Worm (Caenorhabditis elegans) whole organism, young adult: ENCODE measurements around the gene plc-2.

ENCODE experiments used
- B0035.1 ChIP-seq: sonication (generic microtip); optimal IDR thresholded peaks from 2 replicates; lab custom pipeline; 2016; ENCODE audit warnings: missing genetic modification characterization, mild to moderate bottlenecking, missing compliant biosample characterization, missing genotype, missing genetic modification reagents
- B0261.1 ChIP-seq: sonication (generic microtip); optimal IDR thresholded peaks from 2 replicates; lab custom pipeline; 2016; ENCODE audit warnings: mild to moderate bottlenecking, missing genetic modification characterization, moderate library complexity, missing compliant biosample characterization
- B0336.3 ChIP-seq: fragments of 200-800 bp; sonication (Bioruptor generic); IDR thresholded peaks from 2 replicates; pipeline ENCODE4 v1.3.6; 2022; ENCODE audit warnings: missing genetic modification characterization, missing compliant biosample characterization
- C06A6.2 ChIP-seq: fragments of 200-800 bp; sonication (Bioruptor generic); conservative IDR thresholded peaks from 2 replicates; pipeline ENCODE4 v1.3.6; 2022; ENCODE audit warnings: missing genetic modification characterization, missing compliant biosample characterization
- D2030.7 ChIP-seq: fragments of 200-800 bp; sonication (Bioruptor generic); IDR thresholded peaks from 2 replicates; pipeline ENCODE4 v1.3.6; 2022; ENCODE audit warnings: missing genetic modification reagents, missing genetic modification characterization, missing compliant biosample characterization
- F33H1.4 ChIP-seq: fragments of 200-800 bp; sonication (Bioruptor generic); IDR thresholded peaks from 2 replicates; pipeline ENCODE4 v1.3.6; 2022; ENCODE audit warnings: missing genetic modification reagents, missing genetic modification characterization, missing compliant biosample characterization
- F37B4.10 ChIP-seq: fragments of 200-800 bp; sonication (Bioruptor generic); IDR thresholded peaks from 2 replicates; pipeline ENCODE4 v1.3.6; 2022; ENCODE audit warnings: missing genetic modification characterization, missing compliant biosample characterization
- K11D2.4 ChIP-seq: fragments of 200-800 bp; sonication (Bioruptor generic); IDR thresholded peaks from 2 replicates; pipeline ENCODE4 v1.3.6; 2022; ENCODE audit warnings: missing genetic modification reagents, missing genetic modification characterization, missing compliant biosample characterization
- Y95B8A.8 ChIP-seq: fragments of 200-800 bp; sonication (Bioruptor generic); IDR thresholded peaks from 2 replicates; pipeline ENCODE4 v1.3.6; 2022; ENCODE audit warnings: missing genetic modification reagents, missing genetic modification characterization, missing compliant biosample characterization
- ZK185.1 ChIP-seq: sonication (generic microtip); optimal IDR thresholded peaks from 2 replicates; lab custom pipeline; 2016; ENCODE audit warnings: mild to moderate bottlenecking, missing genetic modification characterization, missing compliant biosample characterization; ENCODE audit not compliant: poor library complexity, severe bottlenecking
- ama-1 ChIP-seq, 3 experiments: fragments of 150-350 bp in 1 of 3; sonication (generic microtip) in 2 of 3; optimal IDR thresholded peaks; 2 replicates each; lab custom pipeline; 2014 to 2018; ENCODE audit warnings: missing biosample characterization in 2 of 3, missing genetic modification characterization in 2 of 3, missing genetic modification reagents in 2 of 3
- aptf-2 ChIP-seq: fragments of 200-800 bp; sonication (Bioruptor generic); conservative IDR thresholded peaks from 2 replicates; pipeline ENCODE4 v1.3.6; 2022; ENCODE audit warnings: missing genetic modification reagents, missing genetic modification characterization, missing compliant biosample characterization
- attf-6 ChIP-seq: fragments of 200-800 bp; sonication (Bioruptor generic); IDR thresholded peaks from 2 replicates; pipeline ENCODE4 v1.3.6; 2022; ENCODE audit warnings: missing genetic modification reagents, missing genetic modification characterization, missing compliant biosample characterization
- ccch-3 ChIP-seq: fragments of 200-800 bp; sonication (Bioruptor generic); optimal IDR thresholded peaks from 2 replicates; lab custom pipeline; 2018; ENCODE audit warnings: mild to moderate bottlenecking, missing genetic modification characterization, missing compliant biosample characterization
- cebp-2 ChIP-seq: fragments of 200-800 bp; sonication (Bioruptor generic); IDR thresholded peaks from 2 replicates; pipeline ENCODE4 v1.3.6; 2022; ENCODE audit warnings: missing genetic modification characterization, missing compliant biosample characterization
- ceh-91 ChIP-seq: fragments of 200-800 bp; sonication (Bioruptor generic); IDR thresholded peaks from 2 replicates; pipeline ENCODE4 v1.3.6; 2022; ENCODE audit warnings: missing genetic modification reagents, missing genetic modification characterization, missing compliant biosample characterization
- chd-7 ChIP-seq: sonication (generic microtip); optimal IDR thresholded peaks from 2 replicates; lab custom pipeline; 2016; ENCODE audit warnings: mild to moderate bottlenecking, missing genetic modification characterization, moderate library complexity, missing compliant biosample characterization
- dpl-1 ChIP-seq: fragments of 150-350 bp; optimal IDR thresholded peaks from 2 replicates; lab custom pipeline; 2014; ENCODE audit warnings: missing biosample characterization, missing genetic modification reagents, missing genetic modification characterization
- efl-1 ChIP-seq: fragments of 150-350 bp; optimal IDR thresholded peaks from 2 replicates; lab custom pipeline; 2014; ENCODE audit warnings: missing biosample characterization, missing genetic modification reagents, missing genetic modification characterization
- egl-44 ChIP-seq: fragments of 200-800 bp; sonication (Bioruptor generic); IDR thresholded peaks from 2 replicates; pipeline ENCODE4 v1.3.6; 2022; ENCODE audit warnings: missing genetic modification reagents, missing genetic modification characterization, missing compliant biosample characterization
- egrh-3 ChIP-seq: fragments of 200-800 bp; sonication (Bioruptor generic); IDR thresholded peaks from 2 replicates; pipeline ENCODE4 v1.3.6; 2022; ENCODE audit warnings: missing genetic modification reagents, missing genetic modification characterization, missing compliant biosample characterization
- ekl-4 ChIP-seq: fragments of 200-800 bp; sonication (Bioruptor generic); IDR thresholded peaks from 2 replicates; pipeline ENCODE4 v1.3.6; 2022; ENCODE audit warnings: missing genetic modification reagents, missing genetic modification characterization, missing compliant biosample characterization
- gei-17 ChIP-seq: fragments of 200-800 bp; sonication (Bioruptor generic); optimal IDR thresholded peaks from 2 replicates; lab custom pipeline; 2018; ENCODE audit warnings: mild to moderate bottlenecking, missing genetic modification characterization, missing compliant biosample characterization
- hlh-12 ChIP-seq: sonication (generic microtip); optimal IDR thresholded peaks from 2 replicates; lab custom pipeline; 2016; ENCODE audit warnings: missing genetic modification characterization, missing compliant biosample characterization
- hlh-26 ChIP-seq: fragments of 200-800 bp; sonication (Bioruptor generic); conservative IDR thresholded peaks from 2 replicates; pipeline ENCODE4 v1.3.6; 2022; ENCODE audit warnings: missing genetic modification reagents, missing genetic modification characterization, missing compliant biosample characterization
- hmg-1.2 ChIP-seq: fragments of 200-800 bp; sonication (Bioruptor generic); IDR thresholded peaks from 2 replicates; pipeline ENCODE4 v1.3.6; 2022; ENCODE audit warnings: missing genetic modification reagents, missing genetic modification characterization, missing compliant biosample characterization
- hsf-1 ChIP-seq: fragments of 200-800 bp; sonication (Bioruptor generic); IDR thresholded peaks from 2 replicates; pipeline ENCODE4 v1.3.6; 2022; ENCODE audit warnings: missing genetic modification reagents, missing genetic modification characterization, missing compliant biosample characterization
- lag-1 ChIP-seq: fragments of 200-800 bp; sonication (Bioruptor generic); IDR thresholded peaks from 2 replicates; pipeline ENCODE4 v1.3.6; 2022; ENCODE audit warnings: missing genetic modification reagents, missing genetic modification characterization, missing compliant biosample characterization
- let-607 ChIP-seq, 2 experiments: fragments of 200-800 bp in 1 of 2; sonication (Bioruptor generic) in 1 of 2; sonication (generic microtip) in 1 of 2; optimal IDR thresholded peaks; 2 replicates each; lab custom pipeline; 2016 to 2018; ENCODE audit warnings: mild to moderate bottlenecking in 2 of 2, missing compliant biosample characterization in 2 of 2, missing genetic modification characterization in 2 of 2, moderate library complexity in 2 of 2, missing genotype in 1 of 2
- lin-54 ChIP-seq: fragments of 200-800 bp; sonication (Bioruptor generic); optimal IDR thresholded peaks from 2 replicates; lab custom pipeline; 2018; ENCODE audit warnings: mild to moderate bottlenecking, missing genetic modification characterization, missing compliant biosample characterization
- madf-3 ChIP-seq: fragments of 200-800 bp; sonication (Bioruptor generic); IDR thresholded peaks from 2 replicates; pipeline ENCODE4 v1.3.6; 2022; ENCODE audit warnings: missing genetic modification reagents, missing genetic modification characterization, missing compliant biosample characterization
- madf-6 ChIP-seq: fragments of 200-800 bp; sonication (Bioruptor generic); IDR thresholded peaks from 2 replicates; pipeline ENCODE4 v1.3.6; 2022; ENCODE audit warnings: missing genetic modification reagents, missing genetic modification characterization, missing compliant biosample characterization
- madf-8 ChIP-seq: fragments of 200-800 bp; sonication (Bioruptor generic); conservative IDR thresholded peaks from 2 replicates; pipeline ENCODE4 v1.3.6; 2022; ENCODE audit warnings: missing genetic modification reagents, missing genetic modification characterization, missing compliant biosample characterization
- mcd-1 ChIP-seq: fragments of 200-800 bp; sonication (Bioruptor generic); IDR thresholded peaks from 2 replicates; pipeline ENCODE4 v1.3.6; 2022; ENCODE audit warnings: missing genetic modification reagents, missing genetic modification characterization, missing compliant biosample characterization
- mel-28 ChIP-seq: sonication (generic microtip); optimal IDR thresholded peaks from 2 replicates; lab custom pipeline; 2016; ENCODE audit warnings: borderline replicate concordance, mild to moderate bottlenecking, missing genetic modification characterization, missing compliant biosample characterization
- nfya-1 ChIP-seq: sonication (generic microtip); optimal IDR thresholded peaks from 2 replicates; lab custom pipeline; 2017; ENCODE audit warnings: antibody characterized with exemption, missing compliant biosample characterization, missing genetic modification characterization, borderline replicate concordance; ENCODE audit not compliant: insufficient read depth
- nhr-120 ChIP-seq: fragments of 200-800 bp; sonication (Bioruptor generic); IDR thresholded peaks from 2 replicates; pipeline ENCODE4 v1.3.6; 2022; ENCODE audit warnings: missing genetic modification characterization, missing compliant biosample characterization
- nhr-80 ChIP-seq: sonication (generic microtip); optimal IDR thresholded peaks from 2 replicates; lab custom pipeline; 2016; ENCODE audit warnings: missing genetic modification characterization, missing compliant biosample characterization
- rcor-1 ChIP-seq: fragments of 200-800 bp; sonication (Bioruptor generic); IDR thresholded peaks from 2 replicates; pipeline ENCODE4 v1.3.6; 2022; ENCODE audit warnings: missing genetic modification reagents, missing genetic modification characterization, missing compliant biosample characterization
- rpc-1 ChIP-seq, 2 experiments: fragments of 150-350 bp in 1 of 2; sonication (generic microtip) in 1 of 2; optimal IDR thresholded peaks; 2 replicates each; lab custom pipeline; 2014 to 2018; ENCODE audit warnings: missing biosample characterization in 1 of 2, missing genetic modification characterization in 1 of 2, missing genetic modification reagents in 1 of 2, missing genotype in 1 of 2
- sea-2 ChIP-seq: fragments of 200-800 bp; sonication (Bioruptor generic); IDR thresholded peaks from 2 replicates; pipeline ENCODE4 v1.3.6; 2022; ENCODE audit warnings: missing genetic modification characterization, missing compliant biosample characterization
- sptf-2 ChIP-seq: fragments of 200-800 bp; sonication (Bioruptor generic); optimal IDR thresholded peaks from 2 replicates; lab custom pipeline; 2018; ENCODE audit warnings: mild to moderate bottlenecking, missing genetic modification characterization, missing compliant biosample characterization
- tbx-9 ChIP-seq: sonication (generic microtip); optimal IDR thresholded peaks from 2 replicates; lab custom pipeline; 2016; ENCODE audit warnings: borderline replicate concordance, missing genetic modification characterization, inconsistent platforms, missing compliant biosample characterization
- ztf-18 ChIP-seq: sonication (generic microtip); optimal IDR thresholded peaks from 2 replicates; lab custom pipeline; 2016; ENCODE audit warnings: missing genotype, mild to moderate bottlenecking, missing genetic modification characterization, missing compliant biosample characterization
- ztf-6 ChIP-seq: fragments of 200-800 bp; sonication (Bioruptor generic); IDR thresholded peaks from 2 replicates; pipeline ENCODE4 v1.3.6; 2022; ENCODE audit warnings: missing genetic modification reagents, missing genetic modification characterization, missing compliant biosample characterization

plc-2 gene

DNA sequence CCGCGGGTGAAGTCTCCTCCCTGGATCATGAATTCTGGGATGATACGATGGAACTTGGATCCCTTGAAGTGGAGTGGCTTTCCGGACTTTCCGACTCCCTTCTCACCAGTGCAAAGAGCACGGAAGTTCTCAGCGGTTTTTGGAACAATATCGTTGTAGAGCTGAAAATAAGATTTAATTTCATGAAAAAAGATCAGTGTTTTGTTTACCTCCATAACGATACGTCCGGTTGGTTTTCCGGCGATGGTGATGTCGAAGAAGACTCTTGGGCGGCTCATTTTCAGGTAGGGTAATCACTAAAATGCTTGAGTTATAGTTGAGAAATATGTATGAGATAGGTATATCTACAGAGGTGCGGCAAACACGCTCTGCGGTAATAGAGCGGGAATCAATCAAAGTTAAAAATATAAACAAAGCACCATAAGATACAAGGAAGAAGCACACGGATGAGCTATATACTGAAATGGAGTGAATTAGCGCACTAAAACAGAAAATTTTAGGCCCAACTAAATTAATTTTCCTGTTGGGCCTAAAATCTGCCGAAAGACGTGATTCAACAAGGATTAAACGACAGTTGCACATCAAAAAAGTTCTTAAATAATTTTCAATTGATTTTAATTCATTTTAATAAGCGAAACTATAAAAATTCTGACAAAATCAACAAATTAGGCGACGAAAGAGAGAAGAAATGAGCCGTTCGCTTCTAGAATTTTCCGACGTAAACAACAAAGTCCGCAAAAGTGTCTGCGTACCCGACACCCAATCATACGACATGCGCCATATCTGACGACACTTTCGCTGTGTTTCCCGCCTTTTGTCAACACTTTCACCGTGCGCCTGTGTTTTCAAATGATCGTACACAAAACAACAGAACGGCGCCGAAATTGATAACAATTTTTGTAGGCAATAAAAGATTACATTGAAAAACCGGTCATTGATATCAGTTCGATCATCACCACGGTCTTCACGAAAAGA is 5.0 kb upstream of the plc-2 start, which contains the start of the genes cyn-7 and bath-36:
Gene cyn-7, minus strand, starts transcription at position 296 of the 975 bp plus-strand sequence.
Gene bath-36, plus strand, starts transcription at position 806 of the 975 bp plus-strand sequence.
- TF ChIP-seq ama-1 (optimal IDR thresholded peaks at IDR 0.05; lab: Kevin White, UChicago) (no peak), ama-1 (GFP tag; optimal IDR thresholded peaks at IDR 0.05; lab: Kevin White, UChicago) (no peak), ztf-18 (tag; lab: Kevin White, UChicago) (no peak), attf-6 (no peak), Y95B8A.8 (0 out of 2 replicates have a peak, but pooled peaks have one; percentile 26), D2030.7 (GFP tag; lab: Robert Waterston, UW) (peak; percentile 62; the same call in 1 of the 2 replicates), aptf-2 (GFP tag; lab: Robert Waterston, UW) (no peak), let-607 (tag; optimal IDR thresholded peaks at IDR 0.05; lab: Kevin White, UChicago) (peak in 1 of 2 experiments; percentile 63), nhr-80 (tag; lab: Kevin White, UChicago) (peak; percentile 80), madf-3 (GFP tag; lab: Robert Waterston, UW) (0 out of 2 replicates have a peak, but pooled peaks have one; percentile 63), hmg-1.2 (GFP tag; lab: Robert Waterston, UW) (peak; percentile 33), rcor-1 (GFP tag; lab: Robert Waterston, UW) (peak; percentile 58), efl-1 (peak; percentile 73), dpl-1 (GFP tag; lab: Kevin White, UChicago) (peak; percentile 52), mel-28 (no peak), C06A6.2 (0 out of 2 replicates have a peak, but pooled peaks have one; percentile 31), ccch-3 (no peak), madf-6 (GFP tag; lab: Robert Waterston, UW) (peak; percentile 90), sptf-2 (GFP tag; lab: Kevin White, UChicago) (no peak), ceh-91 (GFP tag; lab: Robert Waterston, UW) (peak; percentile 66), gei-17 (peak; percentile 59), ZK185.1 (tag; lab: Kevin White, UChicago) (peak; percentile 72), B0261.1 (tag; lab: Kevin White, UChicago) (peak; percentile 7), lin-54 (GFP tag; lab: Kevin White, UChicago) (peak; percentile 83), K11D2.4 (GFP tag; lab: Robert Waterston, UW) (peak; percentile 71; the same call in 1 of the 2 replicates), sea-2 (GFP tag; lab: Robert Waterston, UW) (no peak), hlh-12 (tag; lab: Kevin White, UChicago) (no peak), chd-7 (tag; lab: Kevin White, UChicago) (no peak), lag-1 (GFP tag; lab: Robert Waterston, UW) (no peak), F33H1.4 (peak; percentile 56), ekl-4 (GFP tag; lab: Robert Waterston, UW) (peak; percentile 52), nfya-1 (no peak), tbx-9 (tag; lab: Kevin White, UChicago) (no peak), egrh-3 (GFP tag; lab: Robert Waterston, UW) (no peak), nhr-120 (GFP tag; lab: Robert Waterston, UW) (no peak), egl-44 (GFP tag; lab: Robert Waterston, UW) (no peak), rpc-1 (optimal IDR thresholded peaks at IDR 0.05; lab: Kevin White, UChicago) (peak; percentile 28), rpc-1 (tag; optimal IDR thresholded peaks at IDR 0.05; lab: Kevin White, UChicago) (no peak), cebp-2 (no peak), B0336.3 (peak; percentile 55; the same call in 1 of the 2 replicates), ztf-6 (no peak), hsf-1 (GFP tag; lab: Robert Waterston, UW) (peak; percentile 99), hlh-26 (GFP tag; lab: Robert Waterston, UW) (no peak), F37B4.10 (GFP tag; lab: Robert Waterston, UW) (no peak), madf-8 (GFP tag; lab: Robert Waterston, UW) (peak; percentile 67), mcd-1 (GFP tag; lab: Robert Waterston, UW) (peak; percentile 91), B0035.1 (tag; lab: Kevin White, UChicago) (no peak)
